Fruit fly (Drosophila melanogaster) whole organism, embryonic: ENCODE measurements around the gene dome.

ENCODE experiments used
- Abd-B ChIP-seq: fragments of 200-800 bp; sonication (Bioruptor generic); optimal IDR thresholded peaks from 2 replicates; lab custom pipeline; 2018; ENCODE audit warnings: missing biosample characterization, mild to moderate bottlenecking, missing genetic modification characterization, moderate library complexity
- Atf6 ChIP-seq: fragments of 200-800 bp; sonication (Bioruptor generic); IDR thresholded peaks from 2 replicates; pipeline ENCODE4 v1.3.6; 2022; ENCODE audit warnings: missing biosample characterization, missing genetic modification characterization
- CG10366 ChIP-seq: fragments of 200-800 bp; sonication (Bioruptor generic); IDR thresholded peaks from 2 replicates; pipeline ENCODE4 v1.3.6; 2022; ENCODE audit warnings: missing biosample characterization, missing genetic modification characterization
- CG13287 ChIP-seq: fragments of 200-800 bp; sonication (Bioruptor generic); IDR thresholded peaks from 2 replicates; pipeline ENCODE4 v1.3.6; 2022; ENCODE audit warnings: missing biosample characterization, missing genetic modification characterization; ENCODE audit not compliant: partially characterized antibody
- CG13624 ChIP-seq: fragments of 200-800 bp; sonication (Bioruptor generic); optimal IDR thresholded peaks from 2 replicates; lab custom pipeline; 2016; ENCODE audit warnings: missing biosample characterization, missing genetic modification characterization
- CG14710 ChIP-seq: fragments of 200-800 bp; sonication (Bioruptor generic); optimal IDR thresholded peaks from 3 replicates; lab custom pipeline; 2019; ENCODE audit warnings: missing biosample characterization, mild to moderate bottlenecking, missing genetic modification characterization, moderate library complexity
- CG15514 ChIP-seq: fragments of 200-800 bp; sonication (Bioruptor generic); optimal IDR thresholded peaks from 3 replicates; lab custom pipeline; 2017; ENCODE audit warnings: missing biosample characterization, missing genetic modification characterization, mild to moderate bottlenecking, moderate library complexity, missing genetic modification reagents
- CG1792 ChIP-seq: fragments of 200-800 bp; sonication (Bioruptor generic); optimal IDR thresholded peaks from 2 replicates; lab custom pipeline; 2016; ENCODE audit warnings: missing biosample characterization, missing genetic modification characterization
- CG18599 ChIP-seq: fragments of 200-800 bp; sonication (Bioruptor generic); optimal IDR thresholded peaks from 3 replicates; lab custom pipeline; 2017; ENCODE audit warnings: missing biosample characterization, missing genetic modification characterization, mild to moderate bottlenecking, moderate library complexity, missing genetic modification reagents
- CG18764 ChIP-seq: fragments of 200-800 bp; sonication (Bioruptor generic); optimal IDR thresholded peaks from 3 replicates; lab custom pipeline; 2016; ENCODE audit warnings: missing biosample characterization, missing genetic modification characterization
- CG2678 ChIP-seq: fragments of 200-800 bp; sonication (Bioruptor generic); optimal IDR thresholded peaks from 3 replicates; lab custom pipeline; 2019; ENCODE audit warnings: missing biosample characterization, mild to moderate bottlenecking, missing genetic modification characterization, moderate library complexity
- CG6272 ChIP-seq: fragments of 200-800 bp; sonication (Bioruptor generic); IDR thresholded peaks from 2 replicates; pipeline ENCODE4 v1.3.6; 2022; ENCODE audit warnings: missing biosample characterization, missing genetic modification characterization
- CG6683 ChIP-seq: fragments of 200-800 bp; sonication (Bioruptor generic); optimal IDR thresholded peaks from 2 replicates; lab custom pipeline; 2017; ENCODE audit warnings: missing biosample characterization, mild to moderate bottlenecking, missing genetic modification characterization, missing genetic modification reagents
- CG7372 ChIP-seq: fragments of 200-800 bp; sonication (Bioruptor generic); IDR thresholded peaks from 2 replicates; pipeline ENCODE4 v1.3.6; 2022; ENCODE audit warnings: missing biosample characterization, missing genetic modification characterization
- CG7745 ChIP-seq: fragments of 200-800 bp; sonication (Bioruptor generic); optimal IDR thresholded peaks from 2 replicates; lab custom pipeline; 2018; ENCODE audit warnings: missing biosample characterization, mild to moderate bottlenecking, missing genetic modification characterization, moderate library complexity
- CG8290 ChIP-seq, 3 experiments: fragments of 200-800 bp; sonication (Bioruptor generic); optimal IDR thresholded peaks; 2 replicates each; lab custom pipeline; 2016 to 2019; ENCODE audit warnings: missing biosample characterization in 3 of 3, missing genetic modification characterization in 3 of 3, mild to moderate bottlenecking in 2 of 3, moderate library complexity in 1 of 3
- CG9817 ChIP-seq: fragments of 200-800 bp; sonication (Bioruptor generic); optimal IDR thresholded peaks from 2 replicates; lab custom pipeline; 2018; ENCODE audit warnings: missing biosample characterization, mild to moderate bottlenecking, missing genetic modification characterization, moderate library complexity
- Dref ChIP-seq: fragments of 200-800 bp; sonication (Bioruptor generic); IDR thresholded peaks from 2 replicates; pipeline ENCODE4 v1.3.6; 2022; ENCODE audit warnings: missing biosample characterization, missing genetic modification characterization
- Ets65A ChIP-seq: fragments of 200-800 bp; sonication (Bioruptor generic); peaks from one replicate; lab custom pipeline; 2016; ENCODE audit warnings: missing biosample characterization, missing genetic modification characterization
- Fer3 ChIP-seq: fragments of 200-800 bp; sonication (Bioruptor generic); optimal IDR thresholded peaks from 2 replicates; lab custom pipeline; 2018; ENCODE audit warnings: missing biosample characterization, mild to moderate bottlenecking, missing genetic modification characterization, moderate library complexity
- Hr3 ChIP-seq: fragments of 200-800 bp; sonication (Bioruptor generic); optimal IDR thresholded peaks from 3 replicates; lab custom pipeline; 2016; ENCODE audit warnings: missing biosample characterization, missing genetic modification characterization
- Hsf ChIP-seq: fragments of 200-800 bp; sonication (Bioruptor generic); optimal IDR thresholded peaks from 3 replicates; lab custom pipeline; 2016; ENCODE audit warnings: missing biosample characterization, missing genetic modification characterization
- Lhr ChIP-seq: fragments of 200-800 bp; sonication (Bioruptor generic); optimal IDR thresholded peaks from 3 replicates; lab custom pipeline; 2017; ENCODE audit warnings: mild to moderate bottlenecking, missing biosample characterization, missing genetic modification reagents, missing genetic modification characterization
- Mad ChIP-seq: fragments of 200-800 bp; sonication (Bioruptor generic); optimal IDR thresholded peaks from 2 replicates; lab custom pipeline; 2016; ENCODE audit warnings: missing biosample characterization, missing genetic modification characterization
- Meics ChIP-seq: fragments of 200-800 bp; sonication (Bioruptor generic); optimal IDR thresholded peaks from 2 replicates; lab custom pipeline; 2017; ENCODE audit warnings: missing biosample characterization, mild to moderate bottlenecking, missing genetic modification characterization
- Oli ChIP-seq: fragments of 200-800 bp; sonication (Bioruptor generic); optimal IDR thresholded peaks from 2 replicates; lab custom pipeline; 2018; ENCODE audit warnings: missing biosample characterization, mild to moderate bottlenecking, missing genetic modification characterization, moderate library complexity
- Rx ChIP-seq: fragments of 200-800 bp; sonication (Bioruptor generic); IDR thresholded peaks from 2 replicates; pipeline ENCODE4 v1.3.6; 2022; ENCODE audit warnings: missing biosample characterization, missing genetic modification characterization
- Usf ChIP-seq: fragments of 200-800 bp; sonication (Bioruptor generic); optimal IDR thresholded peaks from 2 replicates; lab custom pipeline; 2017; ENCODE audit warnings: missing genotype, missing biosample characterization, missing genetic modification characterization
- Xrp1 ChIP-seq: fragments of 200-800 bp; sonication (Bioruptor generic); IDR thresholded peaks from 2 replicates; pipeline ENCODE4 v1.3.6; 2022; ENCODE audit warnings: missing biosample characterization, missing genetic modification characterization
- chn ChIP-seq: fragments of 200-800 bp; sonication (Bioruptor generic); optimal IDR thresholded peaks from 2 replicates; lab custom pipeline; 2016; ENCODE audit warnings: missing biosample characterization, missing genetic modification characterization
- crp ChIP-seq, 2 experiments: fragments of 200-800 bp; sonication (Bioruptor generic); optimal IDR thresholded peaks; 2 replicates in 1 of 2; 3 replicates in 1 of 2; lab custom pipeline; 2017; ENCODE audit warnings: missing biosample characterization in 2 of 2, missing genetic modification characterization in 2 of 2, mild to moderate bottlenecking in 1 of 2, moderate library complexity in 1 of 2
- dan ChIP-seq: fragments of 200-800 bp; sonication (Bioruptor generic); IDR thresholded peaks from 2 replicates; pipeline ENCODE4 v1.3.6; 2022; ENCODE audit warnings: missing biosample characterization, missing genetic modification characterization
- dmrt99B ChIP-seq: fragments of 200-800 bp; sonication (Bioruptor generic); optimal IDR thresholded peaks from 2 replicates; lab custom pipeline; 2018; ENCODE audit warnings: missing biosample characterization, mild to moderate bottlenecking, missing genetic modification characterization, moderate library complexity
- dpn ChIP-seq, 2 experiments: fragments of 200-800 bp; sonication (Bioruptor generic); optimal IDR thresholded peaks; 3 replicates each; lab custom pipeline; 2016; ENCODE audit warnings: missing biosample characterization in 2 of 2, missing genetic modification characterization in 2 of 2
- eve ChIP-seq, 2 experiments: fragments of >200 bp; optimal IDR thresholded peaks; 2 replicates each; lab custom pipeline; 2017; ENCODE audit warnings: missing biosample characterization in 2 of 2, missing genetic modification characterization in 2 of 2
- exex ChIP-seq: fragments of 200-800 bp; sonication (Bioruptor generic); optimal IDR thresholded peaks from 4 replicates; lab custom pipeline; 2018; ENCODE audit warnings: missing biosample characterization, mild to moderate bottlenecking, missing genetic modification characterization, moderate library complexity
- fd64A ChIP-seq: fragments of 200-800 bp; sonication (Bioruptor generic); optimal IDR thresholded peaks from 3 replicates; lab custom pipeline; 2018; ENCODE audit warnings: missing biosample characterization, mild to moderate bottlenecking, missing genetic modification characterization
- kni ChIP-seq: fragments of 200-800 bp; sonication (Bioruptor generic); optimal IDR thresholded peaks from 3 replicates; lab custom pipeline; 2017; ENCODE audit warnings: mild to moderate bottlenecking, missing biosample characterization, missing genetic modification reagents, missing genetic modification characterization
- lab ChIP-seq: fragments of 200-800 bp; sonication (Bioruptor generic); optimal IDR thresholded peaks from 3 replicates; lab custom pipeline; 2017; ENCODE audit warnings: missing biosample characterization, missing genetic modification characterization, mild to moderate bottlenecking, moderate library complexity, missing genetic modification reagents
- mirr ChIP-seq: fragments of 200-800 bp; sonication (Bioruptor generic); optimal IDR thresholded peaks from 3 replicates; lab custom pipeline; 2018; ENCODE audit warnings: missing biosample characterization, mild to moderate bottlenecking, missing genetic modification characterization
- odd ChIP-seq: fragments of 200-800 bp; sonication (Bioruptor generic); optimal IDR thresholded peaks from 2 replicates; lab custom pipeline; 2017; ENCODE audit warnings: missing biosample characterization, mild to moderate bottlenecking, missing genetic modification characterization
- phol ChIP-seq: fragments of 200-800 bp; sonication (Bioruptor generic); optimal IDR thresholded peaks from 3 replicates; lab custom pipeline; 2018; ENCODE audit warnings: missing biosample characterization, mild to moderate bottlenecking, missing genetic modification characterization, moderate library complexity
- schlank ChIP-seq: fragments of 200-800 bp; sonication (Bioruptor generic); optimal IDR thresholded peaks from 2 replicates; lab custom pipeline; 2018; ENCODE audit warnings: missing biosample characterization, mild to moderate bottlenecking, missing genetic modification characterization
- sqz ChIP-seq: fragments of 200-800 bp; sonication (Bioruptor generic); optimal IDR thresholded peaks from 3 replicates; lab custom pipeline; 2018; ENCODE audit warnings: missing biosample characterization, mild to moderate bottlenecking, missing genetic modification characterization
- toy ChIP-seq: fragments of 200-800 bp; sonication (Bioruptor generic); IDR thresholded peaks from 2 replicates; pipeline ENCODE4 v1.3.6; 2022; ENCODE audit warnings: missing biosample characterization, missing genetic modification characterization
- unpg ChIP-seq: fragments of 200-800 bp; sonication (Bioruptor generic); optimal IDR thresholded peaks from 3 replicates; lab custom pipeline; 2018; ENCODE audit warnings: missing biosample characterization, mild to moderate bottlenecking, missing genetic modification characterization, moderate library complexity
- vfl ChIP-seq: fragments of 200-800 bp; sonication (Bioruptor generic); optimal IDR thresholded peaks from 2 replicates; lab custom pipeline; 2016; ENCODE audit warnings: missing biosample characterization, missing genetic modification characterization
- vvl ChIP-seq: fragments of 200-800 bp; sonication (Bioruptor generic); IDR thresholded peaks from 2 replicates; pipeline ENCODE4 v1.3.6; 2022; ENCODE audit warnings: missing biosample characterization, missing genetic modification characterization
- zfh1 ChIP-seq: fragments of 200-800 bp; sonication (Bioruptor generic); IDR thresholded peaks from 3 replicates; pipeline ENCODE4 v1.3.6; 2022; ENCODE audit warnings: missing biosample characterization, missing genetic modification characterization

The dome gene

dm6 chrX:19666991-19667409, 16.3 kb downstream of the dome start, which contains the start of gene Zw (continued):
- TF ChIP-seq Dref (GFP tag; lab: Robert Waterston, UW) (no peak), Xrp1 (GFP tag; lab: Robert Waterston, UW) (peak; percentile 66), mirr (peak; percentile 46), CG8290 (GFP tag; optimal IDR thresholded peaks at IDR 0.05; lab: Kevin White, UChicago) (no peak), CG8290 (tag; optimal IDR thresholded peaks at IDR 0.05; lab: Kevin White, UChicago) (peak in 1 of 2 experiments; percentile 88), CG18764 (GFP tag; lab: Kevin White, UChicago) (peak; percentile 11), CG18599 (GFP tag; lab: Kevin White, UChicago) (peak; percentile 14), sqz (GFP tag; lab: Kevin White, UChicago) (peak; percentile 5), schlank (peak; percentile 0), Hr3 (GFP tag; lab: Kevin White, UChicago) (peak; percentile 25), Usf (GFP tag; lab: Kevin White, UChicago) (peak; percentile 35), vvl (GFP tag; lab: Robert Waterston, UW) (peak; percentile 84), kni (GFP tag; lab: Kevin White, UChicago) (peak; percentile 25), CG7745 (tag; lab: Kevin White, UChicago) (no peak), CG6272 (peak; percentile 34; the same call in 1 of the 2 replicates), CG13287 (GFP tag; lab: Robert Waterston, UW) (peak; percentile 27; the same call in 1 of the 2 replicates), chn (GFP tag; lab: Kevin White, UChicago) (peak; percentile 51), Lhr (GFP tag; lab: Kevin White, UChicago) (no peak), dan (GFP tag; lab: Robert Waterston, UW) (0 out of 2 replicates have a peak, but pooled peaks have one; percentile 8), vfl (peak; percentile 44), dmrt99B (tag; lab: Kevin White, UChicago) (peak; percentile 40), dpn (GFP tag; optimal IDR thresholded peaks at IDR 0.05; lab: Kevin White, UChicago) (peak; percentile 53 to 55), zfh1 (GFP tag; lab: Robert Waterston, UW) (peak; percentile 62; the same call in 2 of the 3 replicates), Oli (tag; lab: Kevin White, UChicago) (peak; percentile 33), unpg (GFP tag; lab: Kevin White, UChicago) (peak; percentile 29), Atf6 (GFP tag; lab: Robert Waterston, UW) (no peak), eve (GFP tag; optimal IDR thresholded peaks at IDR 0.05; lab: Kevin White, UChicago) (no peak), CG2678 (tag; lab: Kevin White, UChicago) (peak; percentile 57), toy (GFP tag; lab: Robert Waterston, UW) (no peak), exex (tag; lab: Kevin White, UChicago) (peak; percentile 7), lab (GFP tag; lab: Kevin White, UChicago) (peak; percentile 29), Fer3 (tag; lab: Kevin White, UChicago) (peak; percentile 48), fd64A (GFP tag; lab: Kevin White, UChicago) (no peak), Abd-B (GFP tag; lab: Kevin White, UChicago) (no peak), odd (GFP tag; lab: Kevin White, UChicago) (no peak), CG1792 (GFP tag; lab: Kevin White, UChicago) (no peak), Rx (GFP tag; lab: Robert Waterston, UW) (no peak), CG13624 (GFP tag; lab: Kevin White, UChicago) (peak; percentile 10), Mad (no peak), phol (tag; lab: Kevin White, UChicago) (peak; percentile 34), CG7372 (0 out of 2 replicates have a peak, but pooled peaks have one; percentile 34), CG9817 (tag; lab: Kevin White, UChicago) (peak; percentile 50), CG10366 (GFP tag; lab: Robert Waterston, UW) (peak; percentile 52), CG14710 (tag; lab: Kevin White, UChicago) (peak; percentile 2), Meics (GFP tag; lab: Kevin White, UChicago) (peak; percentile 25), Hsf (peak; percentile 23), CG15514 (peak; percentile 7), CG6683 (GFP tag; lab: Kevin White, UChicago) (no peak), Ets65A (GFP tag; lab: Kevin White, UChicago) (peak; percentile 80), crp (GFP tag; optimal IDR thresholded peaks at IDR 0.05; lab: Kevin White, UChicago) (peak in 1 of 2 experiments; percentile 70)
